Fruit fly (Drosophila melanogaster) whole organism, embryonic: Measurements from ENCODE around the gene Rchy1.

Experiments used
- Atf-2 ChIP-seq: fragments of 200-800 bp; sonication (Bioruptor generic); optimal IDR thresholded peaks from 2 replicates; lab custom pipeline; 2016; ENCODE audit warnings: missing biosample characterization, missing genetic modification characterization
- BEAF-32 ChIP-seq: fragments of 200-800 bp; sonication (Bioruptor generic); optimal IDR thresholded peaks from 3 replicates; lab custom pipeline; 2017; ENCODE audit warnings: missing biosample characterization, missing genetic modification characterization, mild to moderate bottlenecking, moderate library complexity, missing genetic modification reagents
- CG10959 ChIP-seq: fragments of 200-800 bp; sonication (Bioruptor generic); IDR thresholded peaks from 2 replicates; pipeline ENCODE4 v1.3.6; 2022; ENCODE audit warnings: missing biosample characterization, missing genetic modification characterization
- CG10979 ChIP-seq: fragments of 200-800 bp; sonication (Bioruptor generic); optimal IDR thresholded peaks from 2 replicates; lab custom pipeline; 2018; ENCODE audit warnings: missing biosample characterization, mild to moderate bottlenecking, missing genetic modification characterization, moderate library complexity
- CG11723 ChIP-seq: fragments of 200-800 bp; sonication (Bioruptor generic); optimal IDR thresholded peaks from 2 replicates; lab custom pipeline; 2017; ENCODE audit warnings: missing biosample characterization, mild to moderate bottlenecking, missing genetic modification characterization
- CG12942 ChIP-seq: fragments of 200-800 bp; sonication (Bioruptor generic); optimal IDR thresholded peaks from 3 replicates; lab custom pipeline; 2016; ENCODE audit warnings: missing biosample characterization, missing genetic modification characterization
- CG16813 ChIP-seq: fragments of 200-800 bp; sonication (Bioruptor generic); IDR thresholded peaks from 3 replicates; pipeline ENCODE4 v1.3.6; 2022; ENCODE audit warnings: missing biosample characterization, missing genetic modification characterization; ENCODE audit not compliant: partially characterized antibody
- CG17186 ChIP-seq: fragments of 200-800 bp; sonication (Bioruptor generic); optimal IDR thresholded peaks from 3 replicates; lab custom pipeline; 2017; ENCODE audit warnings: missing biosample characterization, missing genetic modification reagents, missing genetic modification characterization
- CG17385 ChIP-seq: fragments of 200-800 bp; sonication (Bioruptor generic); optimal IDR thresholded peaks from 3 replicates; lab custom pipeline; 2018; ENCODE audit warnings: missing biosample characterization, mild to moderate bottlenecking, missing genetic modification characterization
- CG17829 ChIP-seq: fragments of 200-800 bp; optimal IDR thresholded peaks from 2 replicates; lab custom pipeline; 2019; ENCODE audit warnings: missing biosample characterization, mild to moderate bottlenecking, missing genetic modification characterization, moderate library complexity
- CG32532 ChIP-seq: fragments of 200-800 bp; sonication (Bioruptor generic); IDR thresholded peaks from 2 replicates; pipeline ENCODE4 v1.3.6; 2022; ENCODE audit warnings: missing biosample characterization, missing genetic modification characterization
- CG3995 ChIP-seq: fragments of 200-800 bp; sonication (Bioruptor generic); optimal IDR thresholded peaks from 3 replicates; lab custom pipeline; 2016; ENCODE audit warnings: missing biosample characterization, missing genetic modification characterization
- CG5180 ChIP-seq: fragments of 200-800 bp; sonication (Bioruptor generic); optimal IDR thresholded peaks from 3 replicates; lab custom pipeline; 2017; ENCODE audit warnings: missing biosample characterization, missing genetic modification characterization, mild to moderate bottlenecking, moderate library complexity, missing genetic modification reagents
- D19B ChIP-seq: fragments of 200-800 bp; sonication (Bioruptor generic); optimal IDR thresholded peaks from 2 replicates; lab custom pipeline; 2017; ENCODE audit warnings: missing biosample characterization, mild to moderate bottlenecking, missing genetic modification characterization
- Dek ChIP-seq: fragments of 200-800 bp; sonication (Bioruptor generic); optimal IDR thresholded peaks from 3 replicates; lab custom pipeline; 2019; ENCODE audit warnings: missing biosample characterization, mild to moderate bottlenecking, missing genetic modification characterization, moderate library complexity
- ERR ChIP-seq: fragments of 200-800 bp; sonication (Bioruptor generic); optimal IDR thresholded peaks from 2 replicates; lab custom pipeline; 2016; ENCODE audit warnings: missing biosample characterization, missing genetic modification characterization
- Ets65A ChIP-seq: fragments of 200-800 bp; sonication (Bioruptor generic); peaks from one replicate; lab custom pipeline; 2016; ENCODE audit warnings: missing biosample characterization, missing genetic modification characterization
- Fer1 ChIP-seq: fragments of 200-800 bp; sonication (Bioruptor generic); optimal IDR thresholded peaks from 2 replicates; lab custom pipeline; 2017; ENCODE audit warnings: missing biosample characterization, mild to moderate bottlenecking, missing genetic modification characterization
- GATAe ChIP-seq: fragments of 200-800 bp; sonication (Bioruptor generic); conservative IDR thresholded peaks from 2 replicates; pipeline ENCODE4 v1.3.6; 2022; ENCODE audit warnings: missing biosample characterization, missing genetic modification characterization
- HLHmδ ChIP-seq: fragments of 200-800 bp; sonication (Bioruptor generic); optimal IDR thresholded peaks from 2 replicates; lab custom pipeline; 2018; ENCODE audit warnings: missing biosample characterization, mild to moderate bottlenecking, missing genetic modification characterization, moderate library complexity
- Hr78 ChIP-seq, 2 experiments: fragments of 200-800 bp in 1 of 2; fragments of >200 bp in 1 of 2; sonication (Bioruptor generic) in 1 of 2; optimal IDR thresholded peaks; 2 replicates each; lab custom pipeline; 2017 to 2019; ENCODE audit warnings: missing biosample characterization in 2 of 2, missing genetic modification characterization in 2 of 2, mild to moderate bottlenecking in 1 of 2, moderate library complexity in 1 of 2
- Opbp ChIP-seq: fragments of 200-800 bp; sonication (Bioruptor generic); IDR thresholded peaks from 3 replicates; pipeline ENCODE4 v1.3.6; 2022; ENCODE audit warnings: missing biosample characterization, missing genetic modification characterization; ENCODE audit not compliant: partially characterized antibody
- PHDP ChIP-seq: fragments of 200-800 bp; sonication (Bioruptor generic); optimal IDR thresholded peaks from 3 replicates; lab custom pipeline; 2018; ENCODE audit warnings: missing biosample characterization, mild to moderate bottlenecking, missing genetic modification characterization, moderate library complexity
- Ravus ChIP-seq: fragments of 200-800 bp; sonication (Bioruptor generic); IDR thresholded peaks from 2 replicates; pipeline ENCODE4 v1.3.6; 2022; ENCODE audit warnings: missing biosample characterization, missing genetic modification characterization
- Ssrp ChIP-seq: fragments of 200-800 bp; sonication (Bioruptor generic); optimal IDR thresholded peaks from 2 replicates; lab custom pipeline; 2018; ENCODE audit warnings: missing biosample characterization, mild to moderate bottlenecking, missing genetic modification characterization, moderate library complexity
- Taf1 ChIP-seq: fragments of 200-800 bp; sonication (Bioruptor generic); IDR thresholded peaks from 2 replicates; pipeline ENCODE4 v1.3.6; 2022; ENCODE audit warnings: missing biosample characterization, missing genetic modification characterization
- amos ChIP-seq: fragments of 200-800 bp; sonication (Bioruptor generic); IDR thresholded peaks from 2 replicates; pipeline ENCODE4 v1.3.6; 2022; ENCODE audit warnings: missing biosample characterization, missing genetic modification characterization; ENCODE audit not compliant: partially characterized antibody
- bsh ChIP-seq, 2 experiments: fragments of 200-800 bp; sonication (Bioruptor generic); optimal IDR thresholded peaks; 2 replicates each; lab custom pipeline; 2017 to 2018; ENCODE audit warnings: mild to moderate bottlenecking in 2 of 2, missing biosample characterization in 2 of 2, missing genetic modification characterization in 2 of 2, moderate library complexity in 1 of 2
- chm ChIP-seq: fragments of 200-800 bp; sonication (Bioruptor generic); IDR thresholded peaks from 2 replicates; pipeline ENCODE4 v1.3.6; 2022; ENCODE audit warnings: missing biosample characterization, missing genetic modification characterization
- corto ChIP-seq: fragments of 200-800 bp; sonication (Bioruptor generic); optimal IDR thresholded peaks from 2 replicates; lab custom pipeline; 2016; ENCODE audit warnings: missing biosample characterization, mild to moderate bottlenecking, missing genetic modification characterization, moderate library complexity
- cwo ChIP-seq: fragments of 200-800 bp; sonication (Bioruptor generic); optimal IDR thresholded peaks from 3 replicates; lab custom pipeline; 2017; ENCODE audit warnings: missing biosample characterization, missing genetic modification characterization, mild to moderate bottlenecking, moderate library complexity, missing genetic modification reagents
- eyg ChIP-seq: fragments of 200-800 bp; sonication (Bioruptor generic); optimal IDR thresholded peaks from 3 replicates; lab custom pipeline; 2016; ENCODE audit warnings: missing biosample characterization, missing genetic modification characterization
- gce ChIP-seq: fragments of 200-800 bp; sonication (Bioruptor generic); IDR thresholded peaks from 3 replicates; pipeline ENCODE4 v1.3.6; 2022; ENCODE audit warnings: missing biosample characterization, missing genetic modification characterization
- gem ChIP-seq: fragments of 200-800 bp; sonication (Bioruptor generic); optimal IDR thresholded peaks from 2 replicates; lab custom pipeline; 2019; ENCODE audit warnings: missing biosample characterization, mild to moderate bottlenecking, missing genetic modification characterization, moderate library complexity
- grau ChIP-seq: fragments of 200-800 bp; optimal IDR thresholded peaks from 3 replicates; lab custom pipeline; 2019; ENCODE audit warnings: missing biosample characterization, mild to moderate bottlenecking, missing genetic modification characterization, moderate library complexity
- hbn ChIP-seq: fragments of 200-800 bp; sonication (Bioruptor generic); IDR thresholded peaks from 2 replicates; pipeline ENCODE4 v1.3.6; 2022; ENCODE audit warnings: missing biosample characterization, missing genetic modification characterization; ENCODE audit not compliant: partially characterized antibody
- jumu ChIP-seq: fragments of 200-800 bp; sonication (Bioruptor generic); optimal IDR thresholded peaks from 3 replicates; lab custom pipeline; 2016; ENCODE audit warnings: missing biosample characterization, missing genetic modification characterization
- kah ChIP-seq: fragments of 200-800 bp; sonication (Bioruptor generic); optimal IDR thresholded peaks from 2 replicates; lab custom pipeline; 2018; ENCODE audit warnings: missing biosample characterization, mild to moderate bottlenecking, missing genetic modification characterization
- kni ChIP-seq: fragments of 200-800 bp; sonication (Bioruptor generic); optimal IDR thresholded peaks from 3 replicates; lab custom pipeline; 2017; ENCODE audit warnings: mild to moderate bottlenecking, missing biosample characterization, missing genetic modification reagents, missing genetic modification characterization
- lab ChIP-seq: fragments of 200-800 bp; sonication (Bioruptor generic); optimal IDR thresholded peaks from 3 replicates; lab custom pipeline; 2017; ENCODE audit warnings: missing biosample characterization, missing genetic modification characterization, mild to moderate bottlenecking, moderate library complexity, missing genetic modification reagents
- maf-S ChIP-seq: fragments of 200-800 bp; sonication (Bioruptor generic); optimal IDR thresholded peaks from 2 replicates; lab custom pipeline; 2016; ENCODE audit warnings: missing biosample characterization, missing genetic modification characterization
- oc ChIP-seq: fragments of 200-800 bp; sonication (Bioruptor generic); optimal IDR thresholded peaks from 2 replicates; lab custom pipeline; 2018; ENCODE audit warnings: missing biosample characterization, mild to moderate bottlenecking, missing genetic modification characterization, moderate library complexity
- pzg ChIP-seq: fragments of 200-800 bp; sonication (Bioruptor generic); optimal IDR thresholded peaks from 3 replicates; lab custom pipeline; 2018; ENCODE audit warnings: missing biosample characterization, mild to moderate bottlenecking, missing genetic modification characterization, moderate library complexity
- sd ChIP-seq: fragments of 200-800 bp; sonication (Bioruptor generic); optimal IDR thresholded peaks from 3 replicates; lab custom pipeline; 2018; ENCODE audit warnings: missing biosample characterization, mild to moderate bottlenecking, missing genetic modification characterization, moderate library complexity
- slbo ChIP-seq: fragments of 200-800 bp; sonication (Bioruptor generic); IDR thresholded peaks from 2 replicates; pipeline ENCODE4 v1.3.6; 2022; ENCODE audit warnings: missing biosample characterization, missing genetic modification characterization
- sug ChIP-seq: fragments of 200-800 bp; optimal IDR thresholded peaks from 2 replicates; lab custom pipeline; 2019; ENCODE audit warnings: missing biosample characterization, mild to moderate bottlenecking, missing genetic modification characterization, moderate library complexity

Rchy1 gene

DNA sequence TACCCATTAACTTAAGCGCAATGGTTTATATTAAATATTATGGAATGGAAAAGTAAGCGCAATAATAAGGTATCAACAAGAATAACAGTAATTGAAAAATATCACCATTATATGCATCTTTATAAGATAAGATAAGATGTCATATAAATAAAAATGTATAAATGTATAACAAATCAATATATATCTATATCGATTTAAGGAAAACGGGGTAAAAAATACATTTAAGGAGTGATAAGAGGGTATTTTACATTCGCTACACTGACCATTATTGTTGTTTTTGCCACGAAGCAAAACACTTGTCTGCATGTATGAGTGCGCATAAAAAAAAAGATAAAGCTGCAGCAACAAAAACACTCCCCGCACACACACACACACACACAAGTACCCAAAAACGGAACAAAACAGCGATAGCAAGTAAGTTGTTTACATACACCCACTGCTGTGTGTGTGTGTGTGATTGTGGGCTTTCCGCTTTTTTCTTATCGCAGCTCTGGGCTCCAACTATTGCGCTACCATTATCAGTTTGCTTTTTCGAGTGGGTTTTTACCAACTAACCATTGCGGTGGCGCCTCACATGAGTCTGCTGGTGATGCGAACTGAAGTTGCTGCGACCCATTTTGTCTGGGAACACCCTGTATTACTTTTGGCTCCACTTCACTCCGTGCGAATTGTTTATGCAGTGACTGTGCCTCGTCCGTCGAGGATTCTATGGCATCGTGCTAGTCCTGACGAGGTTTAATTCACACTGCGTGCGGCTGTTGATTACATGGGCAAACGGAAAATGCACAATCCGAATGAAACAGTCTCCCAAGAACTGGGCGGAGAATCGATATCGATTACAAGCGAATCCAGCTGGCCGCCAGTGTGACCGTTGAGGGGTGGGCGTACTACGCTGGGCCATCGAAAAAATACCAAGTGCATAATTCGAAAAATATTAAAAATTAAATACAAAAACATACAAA, 7.9 kb upstream of the Rchy1 start, which contains the start of gene mmy (continued):
- TF ChIP-seq bsh (GFP tag; optimal IDR thresholded peaks at IDR 0.05; lab: Kevin White, UChicago), result peak; percentile 18 to 47
- TF ChIP-seq hbn (GFP tag; lab: Robert Waterston, UW), result 0 out of 2 replicates have a peak, but pooled peaks have one; percentile 19
- peak; percentile 61 for TF ChIP-seq Ssrp (tag; lab: Kevin White, UChicago)
- TF ChIP-seq gem (tag; lab: Kevin White, UChicago), result peak; percentile 82
- no peak for TF ChIP-seq gce (GFP tag; lab: Robert Waterston, UW)
- peak; percentile 56 for TF ChIP-seq Dek (tag; lab: Kevin White, UChicago)
- TF ChIP-seq PHDP (tag; lab: Kevin White, UChicago), result peak; percentile 73
- TF ChIP-seq BEAF-32 (GFP tag; lab: Kevin White, UChicago), result peak; percentile 43
- TF ChIP-seq kni (GFP tag; lab: Kevin White, UChicago), result peak; percentile 73
- peak; percentile 23 for TF ChIP-seq CG17186
- TF ChIP-seq corto (GFP tag; lab: Kevin White, UChicago), result no peak
- TF ChIP-seq CG10959 (GFP tag; lab: Robert Waterston, UW), result no peak
- peak; percentile 91 for TF ChIP-seq GATAe (GFP tag; lab: Robert Waterston, UW)
- TF ChIP-seq CG11723, result no peak
- TF ChIP-seq Hr78 (GFP tag; optimal IDR thresholded peaks at IDR 0.05; lab: Kevin White, UChicago), result peak in 1 of 2 experiments; percentile 57
- TF ChIP-seq sug, result peak; percentile 66
- TF ChIP-seq eyg (GFP tag; lab: Kevin White, UChicago), result peak; percentile 28
- TF ChIP-seq Taf1, result no peak
- peak; percentile 47 for TF ChIP-seq CG32532 (GFP tag; lab: Robert Waterston, UW)
- TF ChIP-seq CG17829 (tag; lab: Kevin White, UChicago), result peak; percentile 14
- no peak for TF ChIP-seq CG5180 (GFP tag; lab: Kevin White, UChicago)
- peak; percentile 19 for TF ChIP-seq kah (GFP tag; lab: Kevin White, UChicago)
- TF ChIP-seq amos (GFP tag; lab: Robert Waterston, UW), result peak; percentile 30; the same call in 1 of the 2 replicates
- peak; percentile 26; the same call in 1 of the 2 replicates for TF ChIP-seq Ravus (GFP tag; lab: Robert Waterston, UW)
- TF ChIP-seq slbo (GFP tag; lab: Robert Waterston, UW), result peak; percentile 21; the same call in 1 of the 2 replicates
- TF ChIP-seq grau, result peak; percentile 73
- no peak for TF ChIP-seq CG12942 (GFP tag; lab: Kevin White, UChicago)
- peak; percentile 44; the same call in 1 of the 3 replicates for TF ChIP-seq Opbp (GFP tag; lab: Robert Waterston, UW)
- no peak for TF ChIP-seq CG3995 (GFP tag; lab: Kevin White, UChicago)
- peak; percentile 30; the same call in 1 of the 3 replicates for TF ChIP-seq CG16813 (GFP tag; lab: Robert Waterston, UW)
- no peak for TF ChIP-seq Atf-2 (GFP tag; lab: Kevin White, UChicago)
- peak; percentile 98 for TF ChIP-seq D19B (GFP tag; lab: Kevin White, UChicago)
- peak; percentile 50 for TF ChIP-seq ERR (GFP tag; lab: Kevin White, UChicago)
- TF ChIP-seq HLHmδ (GFP tag; lab: Kevin White, UChicago), result peak; percentile 72
- TF ChIP-seq cwo (GFP tag; lab: Kevin White, UChicago), result peak; percentile 26
- TF ChIP-seq lab, result peak; percentile 49
- TF ChIP-seq maf-S (GFP tag; lab: Kevin White, UChicago), result peak; percentile 13
- TF ChIP-seq sd (tag; lab: Kevin White, UChicago), result peak; percentile 22
- peak; percentile 51 for TF ChIP-seq Ets65A (GFP tag; lab: Kevin White, UChicago)
- TF ChIP-seq CG10979 (tag; lab: Kevin White, UChicago), result peak; percentile 61
- TF ChIP-seq Fer1, result peak; percentile 38
- peak; percentile 7 for TF ChIP-seq oc (tag; lab: Kevin White, UChicago)
- TF ChIP-seq CG17385 (GFP tag; lab: Kevin White, UChicago), result peak; percentile 47
- TF ChIP-seq jumu (GFP tag; lab: Kevin White, UChicago), result peak; percentile 15
- TF ChIP-seq pzg, result peak; percentile 78
- TF ChIP-seq chm, result peak; percentile 72
